Fruit fly (Drosophila melanogaster) Kc167 (cell line): Measurements from ENCODE around the gene RFeSP.

Source experiments
- Myc ChIP-seq: fragments of >200 bp; optimal IDR thresholded peaks from 2 replicates; lab custom pipeline; 2017; ENCODE audit warnings: missing external identifiers
- Sin3A ChIP-seq: fragments of >200 bp; optimal IDR thresholded peaks from 2 replicates; lab custom pipeline; 2018; ENCODE audit warnings: missing external identifiers
- h ChIP-seq: fragments of >200 bp; optimal IDR thresholded peaks from 3 replicates; lab custom pipeline; 2018; ENCODE audit warnings: missing external identifiers
- insv ChIP-seq: fragments of >200 bp; optimal IDR thresholded peaks from 3 replicates; lab custom pipeline; 2018; ENCODE audit warnings: missing external identifiers
- psq ChIP-seq: fragments of >200 bp; optimal IDR thresholded peaks from 2 replicates; lab custom pipeline; 2017; ENCODE audit warnings: missing external identifiers
- ttk ChIP-seq: sonication (Bioruptor generic); optimal IDR thresholded peaks from 2 replicates; lab custom pipeline; 2017; ENCODE audit warnings: missing external identifiers

RFeSP gene

DNA sequence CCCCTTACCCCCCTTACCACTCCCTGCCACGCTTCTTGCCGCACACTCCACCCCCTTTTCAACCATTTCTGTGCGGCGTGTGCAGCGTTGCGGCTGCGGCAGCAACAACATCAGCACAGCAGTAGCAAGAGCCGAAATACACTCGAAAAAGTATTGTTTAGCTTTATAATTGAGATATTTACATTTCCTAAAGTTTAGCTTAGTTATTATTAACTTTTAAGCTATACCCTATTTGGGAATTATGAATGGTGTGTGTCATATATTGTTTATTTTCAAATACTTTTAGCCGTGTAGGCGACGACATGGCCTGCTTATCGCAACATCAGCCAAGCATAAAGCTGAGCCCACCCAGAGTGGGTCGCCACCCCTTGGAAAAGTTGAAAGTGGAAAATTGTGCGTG, 1.8 kb upstream of the RFeSP start:
- TF ChIP-seq Sin3A (lab: Kevin White, UChicago) (no peak), ttk (lab: Kevin White, UChicago) (no peak), Myc (no peak), insv (no peak), psq (lab: Kevin White, UChicago) (no peak), h (lab: Kevin White, UChicago) (no peak)

DNA sequence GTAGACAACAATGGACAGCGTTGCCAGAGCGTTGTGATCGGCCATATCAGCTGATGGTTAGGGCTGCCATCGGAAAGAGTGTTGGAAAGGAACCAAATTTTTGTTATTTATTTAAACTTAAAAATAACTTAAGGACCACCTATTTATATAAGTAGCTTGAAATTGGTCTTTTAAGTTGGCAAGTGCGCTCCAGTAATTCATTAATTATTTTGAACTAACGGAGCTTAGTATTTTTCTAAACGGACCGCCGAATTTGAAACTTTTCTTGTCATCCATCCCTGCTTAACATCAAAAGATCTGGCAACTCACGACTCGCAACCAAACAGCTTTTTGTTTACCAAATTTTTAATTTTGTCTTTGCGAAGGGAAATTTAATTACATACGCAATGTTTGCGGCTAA, 2.8 kb downstream of the RFeSP start, which contains the start of the genes Rab3GAP1 and CG14352:
TSS of gene Rab3GAP1 (minus strand) at position 36 of the 400 bp plus-strand sequence.
TSS of gene CG14352 (plus strand) at position 289 of the 400 bp plus-strand sequence.
- TF ChIP-seq ttk (lab: Kevin White, UChicago) = no peak
- no peak for TF ChIP-seq insv
- TF ChIP-seq h (lab: Kevin White, UChicago) = no peak
- TF ChIP-seq psq (lab: Kevin White, UChicago) = no peak
- no peak for TF ChIP-seq Myc
- TF ChIP-seq Sin3A (lab: Kevin White, UChicago) = no peak

DNA sequence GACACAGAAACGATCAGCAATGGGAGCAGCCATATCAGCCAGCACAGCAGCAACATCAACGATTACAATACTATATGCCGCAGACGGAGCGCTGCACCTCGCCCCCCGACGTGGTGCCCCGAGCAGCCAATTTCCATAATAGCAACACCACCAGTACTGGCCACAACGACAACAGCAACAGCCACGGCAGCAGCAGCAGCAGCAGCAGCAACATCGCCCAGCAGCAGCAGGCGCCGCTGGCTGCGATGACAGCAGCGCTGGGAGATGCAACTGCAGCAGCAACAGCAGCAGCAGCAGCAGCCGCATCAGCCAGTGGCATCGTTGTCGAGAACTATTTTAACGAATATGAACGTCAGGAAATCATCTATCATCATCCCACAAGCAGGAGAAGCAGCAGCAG, 7.2 kb downstream of the RFeSP start:
- TF ChIP-seq h (lab: Kevin White, UChicago) (no peak), Myc (no peak), psq (lab: Kevin White, UChicago) (no peak), Sin3A (lab: Kevin White, UChicago) (no peak), ttk (lab: Kevin White, UChicago) (no peak), insv (no peak)

DNA sequence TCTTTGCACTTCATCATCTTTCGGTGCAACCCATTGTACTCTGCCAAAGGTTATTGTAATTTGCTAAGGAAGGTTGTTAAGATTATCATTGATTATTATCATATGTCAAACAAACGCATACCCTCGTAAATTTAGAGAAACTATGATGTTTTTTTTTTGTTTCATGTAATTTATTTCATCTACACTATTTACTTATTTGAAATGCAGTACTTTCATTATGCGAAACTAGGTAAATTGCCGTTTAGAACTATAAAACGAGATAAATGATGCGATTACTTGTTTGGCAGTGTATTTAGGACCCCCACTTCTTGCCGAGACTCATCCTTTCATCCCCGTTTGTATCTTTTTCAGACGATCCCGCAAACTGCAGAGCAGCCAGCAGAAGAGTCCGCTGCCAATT, 10.1 kb downstream of the RFeSP start:
- TF ChIP-seq ttk (lab: Kevin White, UChicago) = no peak
- no peak for TF ChIP-seq psq (lab: Kevin White, UChicago)
- no peak for TF ChIP-seq Myc
- no peak for TF ChIP-seq insv
- no peak for TF ChIP-seq Sin3A (lab: Kevin White, UChicago)
- TF ChIP-seq h (lab: Kevin White, UChicago) = no peak

DNA sequence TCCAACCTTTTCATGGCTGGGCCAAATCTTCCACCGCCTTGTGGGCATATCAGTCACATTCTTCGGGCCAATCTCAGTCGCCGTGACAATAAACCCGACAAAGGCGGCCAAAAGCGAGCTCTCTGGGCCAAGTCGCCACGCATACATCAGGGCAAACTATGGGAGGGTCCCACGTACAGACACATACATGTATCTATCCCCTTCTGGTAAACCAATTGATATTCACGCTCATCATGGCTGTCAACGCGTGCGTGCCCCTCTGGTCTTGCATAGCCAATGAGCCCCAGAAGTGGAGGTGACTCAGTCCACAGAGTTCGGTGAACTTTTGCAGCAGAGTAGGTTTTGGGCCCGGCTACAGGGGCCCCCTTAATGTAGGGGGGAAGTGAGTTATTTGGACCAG, 17.3 kb downstream of the RFeSP start:
- TF ChIP-seq ttk (lab: Kevin White, UChicago) (no peak), insv (no peak), Myc (no peak), h (lab: Kevin White, UChicago) (no peak), Sin3A (lab: Kevin White, UChicago) (no peak)

DNA sequence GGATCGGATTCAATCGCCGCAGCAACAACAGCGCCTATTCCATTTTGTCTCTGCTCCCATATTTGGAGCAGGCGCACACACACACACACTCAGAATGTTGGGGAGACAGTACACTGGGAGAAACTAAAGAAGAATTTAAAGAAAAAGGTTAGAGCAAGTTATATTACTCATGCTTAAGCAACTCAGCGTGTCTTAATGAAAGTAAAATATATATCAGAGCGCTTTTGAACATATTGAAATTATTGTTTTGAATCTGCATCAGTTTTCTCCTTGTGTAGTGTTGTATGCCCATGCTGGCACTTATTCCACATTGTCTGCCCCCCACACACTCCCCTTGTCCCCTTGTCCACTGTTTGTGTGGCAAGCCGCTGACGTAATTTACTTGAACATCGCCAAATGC, 23.8 kb downstream of the RFeSP start:
- no peak for TF ChIP-seq insv
- no peak for TF ChIP-seq ttk (lab: Kevin White, UChicago)
- TF ChIP-seq h (lab: Kevin White, UChicago) = no peak
- TF ChIP-seq psq (lab: Kevin White, UChicago) = no peak
- TF ChIP-seq Myc = no peak
- TF ChIP-seq Sin3A (lab: Kevin White, UChicago) = no peak

DNA sequence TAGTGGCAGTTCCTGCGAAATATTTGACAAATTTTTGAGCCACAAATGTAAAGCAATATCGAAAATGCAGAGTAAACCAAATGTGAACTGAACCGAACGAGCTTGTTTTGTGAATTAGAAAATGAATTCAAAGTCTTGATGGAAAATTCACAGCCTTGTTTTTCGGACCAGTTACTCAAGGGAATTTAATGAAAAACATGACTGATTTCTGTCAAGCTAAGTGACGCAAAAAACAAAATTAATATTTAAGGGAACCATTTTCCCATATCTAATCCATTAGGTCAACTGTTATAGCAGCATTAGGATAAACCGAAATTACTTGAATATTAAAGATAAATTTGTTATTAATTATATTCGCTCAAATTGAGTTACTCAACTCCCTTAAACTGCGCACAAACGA, 26.9 kb downstream of the RFeSP start, which contains the start of gene nis:
TSS of gene nis (minus strand) at position 101 of the 400 bp plus-strand sequence.
- TF ChIP-seq Myc (no peak), h (lab: Kevin White, UChicago) (no peak), insv (no peak), Sin3A (lab: Kevin White, UChicago) (no peak), ttk (lab: Kevin White, UChicago) (no peak), psq (lab: Kevin White, UChicago) (no peak)

DNA sequence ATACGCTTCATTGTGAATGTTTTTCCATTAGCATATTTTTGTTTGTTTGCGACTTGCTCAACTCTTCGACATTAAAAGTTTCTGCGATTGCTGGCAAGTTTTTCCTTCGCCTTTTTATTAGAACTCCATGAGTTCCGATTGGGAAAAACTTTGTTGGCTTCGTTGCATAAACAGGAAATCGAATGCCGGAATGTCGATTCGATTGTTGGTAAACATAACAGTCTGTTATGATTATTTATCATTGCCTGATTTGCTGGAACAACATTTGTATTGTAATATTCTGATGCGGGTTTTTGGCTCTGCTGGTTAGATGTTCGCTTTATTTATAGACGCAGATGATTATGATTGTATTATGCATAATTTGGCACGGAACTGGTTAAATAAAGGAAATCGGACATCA, 34.2 kb downstream of the RFeSP start:
- TF ChIP-seq h (lab: Kevin White, UChicago) (no peak), Sin3A (lab: Kevin White, UChicago) (no peak), ttk (lab: Kevin White, UChicago) (no peak), Myc (no peak)

DNA sequence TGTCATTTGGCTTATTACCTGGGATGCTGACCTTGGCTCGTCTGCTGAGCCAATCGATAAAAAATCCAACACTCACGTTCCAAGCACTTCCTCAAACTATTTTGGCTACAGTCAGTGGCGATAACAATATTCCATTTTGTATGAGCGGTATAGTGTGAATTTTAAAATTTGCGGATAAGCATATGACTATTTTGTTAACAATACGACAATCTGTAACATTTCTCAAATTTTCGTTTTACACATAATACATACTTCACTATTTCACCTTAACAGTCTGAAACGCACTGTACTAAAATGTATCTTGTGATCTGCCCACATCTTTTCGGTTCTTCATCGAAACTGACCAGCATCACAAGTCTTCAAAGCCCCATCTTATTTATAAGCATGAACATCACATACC, 34.7 kb downstream of the RFeSP start:
- TF ChIP-seq psq (lab: Kevin White, UChicago) = no peak
- TF ChIP-seq h (lab: Kevin White, UChicago) = no peak
- no peak for TF ChIP-seq insv
- TF ChIP-seq Myc = no peak
- TF ChIP-seq ttk (lab: Kevin White, UChicago) = no peak
- TF ChIP-seq Sin3A (lab: Kevin White, UChicago) = no peak

DNA sequence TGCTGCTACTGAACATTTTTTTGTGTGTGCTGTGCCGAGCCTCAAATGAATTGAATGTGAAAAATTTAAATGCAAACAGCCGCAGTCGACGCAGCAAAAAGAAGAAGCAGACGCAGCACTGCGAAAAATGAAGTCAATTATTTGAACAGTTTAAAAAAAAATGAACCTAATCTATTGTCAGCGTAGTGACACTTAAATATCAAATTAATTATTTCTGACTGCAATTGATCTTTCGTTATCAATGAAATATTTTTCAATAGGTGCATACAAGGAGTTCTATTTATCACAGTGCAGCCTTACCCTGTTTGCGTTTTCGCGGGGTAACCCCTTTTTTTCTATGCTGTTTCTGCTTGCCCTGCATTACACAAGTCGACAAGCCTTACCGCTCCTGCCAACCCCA, 38.4 kb downstream of the RFeSP start:
- no peak for TF ChIP-seq ttk (lab: Kevin White, UChicago)
- TF ChIP-seq psq (lab: Kevin White, UChicago) = no peak
- TF ChIP-seq Myc = no peak
- TF ChIP-seq insv = no peak
- no peak for TF ChIP-seq Sin3A (lab: Kevin White, UChicago)
- TF ChIP-seq h (lab: Kevin White, UChicago) = no peak

DNA sequence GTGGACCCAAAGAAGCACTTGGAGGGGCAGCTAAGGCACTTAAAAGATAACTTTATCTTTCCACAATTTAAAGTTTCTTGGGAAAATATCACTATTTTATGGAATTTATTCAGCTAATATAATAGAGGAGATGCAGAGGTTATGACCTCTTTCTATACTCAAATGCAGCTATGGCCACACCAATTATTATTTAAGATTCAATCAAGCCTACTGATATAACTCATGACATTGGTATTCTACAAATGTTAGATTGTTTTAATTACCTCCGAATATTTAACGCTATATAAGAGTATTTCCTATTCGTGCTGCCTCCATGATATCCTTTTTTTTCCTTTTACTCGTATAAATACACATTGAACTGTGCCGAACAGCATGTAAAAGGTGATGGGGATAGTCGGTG, 40.0 kb downstream of the RFeSP start:
- no peak for TF ChIP-seq Sin3A (lab: Kevin White, UChicago)
- no peak for TF ChIP-seq psq (lab: Kevin White, UChicago)
- no peak for TF ChIP-seq h (lab: Kevin White, UChicago)
- TF ChIP-seq Myc = no peak
- TF ChIP-seq ttk (lab: Kevin White, UChicago) = no peak
- no peak for TF ChIP-seq insv

DNA sequence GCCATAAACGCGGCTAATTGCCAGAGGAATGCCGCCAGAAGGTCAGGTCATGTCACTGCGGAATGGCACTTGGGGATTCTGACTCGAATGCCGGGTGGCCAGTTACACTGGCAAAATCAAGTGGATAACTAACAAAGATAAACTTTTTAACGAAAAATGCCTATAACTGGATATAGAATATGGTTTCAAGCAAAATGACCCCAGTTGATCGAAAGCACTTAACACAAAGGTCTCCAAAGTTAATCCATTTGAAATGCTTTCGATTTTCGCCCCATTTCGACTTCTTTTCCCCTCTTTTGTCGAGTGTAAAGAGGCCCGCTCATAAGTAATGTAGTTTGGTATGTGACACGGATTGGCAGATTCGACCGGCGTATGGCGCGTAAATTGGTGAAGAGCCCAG, 45.3 kb downstream of the RFeSP start:
- TF ChIP-seq Myc (no peak), ttk (lab: Kevin White, UChicago) (no peak), insv (no peak), psq (lab: Kevin White, UChicago) (no peak)
